Fruit fly (Drosophila melanogaster): Measurements from ENCODE around the gene CG6310.

CG6310 gene

dm6 chr3L:11084557-11085231, 15.0 kb upstream of the CG6310 start (continued):
- peak; percentile 92 for TF ChIP-seq CG13123 (GFP tag; optimal IDR thresholded peaks at IDR 0.05)
- TF ChIP-seq vfl (GFP tag; optimal IDR thresholded peaks at IDR 0.05) = peak; percentile 76
- TF ChIP-seq NK7.1 (GFP tag; optimal IDR thresholded peaks at IDR 0.05) = peak; percentile 95
- TF ChIP-seq cad (GFP tag; optimal IDR thresholded peaks at IDR 0.05) = no peak
- TF ChIP-seq CG1024 (GFP tag; IDR thresholded peaks at IDR 0.05) = peak; percentile 94
- peak; percentile 87 for TF ChIP-seq jigr1 (GFP tag; IDR thresholded peaks at IDR 0.05)
- peak; percentile 88 for TF ChIP-seq Ets97D (GFP tag; optimal IDR thresholded peaks at IDR 0.05)
- peak; percentile 98 for TF ChIP-seq CG4424 (GFP tag; optimal IDR thresholded peaks at IDR 0.05)
- TF ChIP-seq Opbp (GFP tag; IDR thresholded peaks at IDR 0.05; ENCODE audit: partially characterized antibody) = no peak
- TF ChIP-seq Taf1 (GFP tag; IDR thresholded peaks at IDR 0.05) = peak; percentile 75
- TF ChIP-seq prd (optimal IDR thresholded peaks at IDR 0.05) = no peak
- peak; percentile 98 for TF ChIP-seq prd (GFP tag; IDR thresholded peaks at IDR 0.05)
- TF ChIP-seq CG7745 (tag; optimal IDR thresholded peaks at IDR 0.05) = peak; percentile 91
- TF ChIP-seq CG3726 (GFP tag; IDR thresholded peaks at IDR 0.05) = peak; percentile 96
- TF ChIP-seq pho (GFP tag; optimal IDR thresholded peaks at IDR 0.05) = peak; percentile 90
- peak; percentile 97 for TF ChIP-seq CG12219 (GFP tag; optimal IDR thresholded peaks at IDR 0.05)
- no peak for TF ChIP-seq nerfin-2 (GFP tag; IDR thresholded peaks at IDR 0.05; ENCODE audit: partially characterized antibody)
- TF ChIP-seq fru (optimal IDR thresholded peaks at IDR 0.05) = no peak
- no peak for TF ChIP-seq Bgb (GFP tag; IDR thresholded peaks at IDR 0.05; ENCODE audit: partially characterized antibody)
- peak; percentile 95 for TF ChIP-seq ase (GFP tag; IDR thresholded peaks at IDR 0.05)
- peak; percentile 92 for TF ChIP-seq CG3838 (GFP tag; optimal IDR thresholded peaks at IDR 0.05)
- peak; percentile 97 for TF ChIP-seq CG17359 (tag; optimal IDR thresholded peaks at IDR 0.05)
- TF ChIP-seq CG15011 (GFP tag; optimal IDR thresholded peaks at IDR 0.05) = peak; percentile 88
- TF ChIP-seq bbx (GFP tag; IDR thresholded peaks at IDR 0.05; ENCODE audit: partially characterized antibody) = no peak
- peak; percentile 96 for TF ChIP-seq pnt (GFP tag; optimal IDR thresholded peaks at IDR 0.05)
- TF ChIP-seq CG2678 (tag; optimal IDR thresholded peaks at IDR 0.05) = peak; percentile 97
- peak; percentile 95 for TF ChIP-seq H15 (GFP tag; IDR thresholded peaks at IDR 0.05)
- TF ChIP-seq crol (GFP tag; IDR thresholded peaks at IDR 0.05) = peak; percentile 76
- TF ChIP-seq CG10979 (tag; optimal IDR thresholded peaks at IDR 0.05) = peak; percentile 99
- no peak for TF ChIP-seq knrl (GFP tag; IDR thresholded peaks at IDR 0.05; ENCODE audit: partially characterized antibody)
- TF ChIP-seq BtbVII (GFP tag; optimal IDR thresholded peaks at IDR 0.05) = peak; percentile 81
- TF ChIP-seq Rx (GFP tag; IDR thresholded peaks at IDR 0.05) = peak; percentile 95
- TF ChIP-seq sim (GFP tag; IDR thresholded peaks at IDR 0.05) = peak; percentile 96
- TF ChIP-seq B-H2 (GFP tag; optimal IDR thresholded peaks at IDR 0.05) = no peak
- TF ChIP-seq pfk (GFP tag; optimal IDR thresholded peaks at IDR 0.05) = peak; percentile 24
- TF ChIP-seq tx (GFP tag; optimal IDR thresholded peaks at IDR 0.05) = peak; percentile 93
- TF ChIP-seq Nf-YC (tag; optimal IDR thresholded peaks at IDR 0.05) = no peak
- TF ChIP-seq gcm (GFP tag; optimal IDR thresholded peaks at IDR 0.05) = peak; percentile 97
- TF ChIP-seq hbn (GFP tag; IDR thresholded peaks at IDR 0.05; ENCODE audit: partially characterized antibody) = no peak
- TF ChIP-seq Aef1 (GFP tag; IDR thresholded peaks at IDR 0.05) = peak; percentile 94
- peak; percentile 88 for TF ChIP-seq fd102C (GFP tag; optimal IDR thresholded peaks at IDR 0.05)
- peak; percentile 97 for TF ChIP-seq CG4820 (GFP tag; optimal IDR thresholded peaks at IDR 0.05)
- peak; percentile 99 for TF ChIP-seq chm (GFP tag; IDR thresholded peaks at IDR 0.05)
- peak; percentile 97 for TF ChIP-seq sens-2 (GFP tag; IDR thresholded peaks at IDR 0.05)
- TF ChIP-seq CG14860 (GFP tag; IDR thresholded peaks at IDR 0.05; ENCODE audit: partially characterized antibody) = no peak
- peak in 1 of 2 experiments; percentile 72 for TF ChIP-seq eve (GFP tag; optimal IDR thresholded peaks at IDR 0.05)
- TF ChIP-seq CrebB (tag; optimal IDR thresholded peaks at IDR 0.05) = peak; percentile 95
- peak; percentile 35 to 55 for TF ChIP-seq Trl (optimal IDR thresholded peaks at IDR 0.05)
- peak; percentile 97 for TF ChIP-seq Trl (GFP tag; optimal IDR thresholded peaks at IDR 0.05)
- TF ChIP-seq CG33213 (GFP tag; optimal IDR thresholded peaks at IDR 0.05) = peak; percentile 96
- TF ChIP-seq CG13894 (tag; optimal IDR thresholded peaks at IDR 0.05) = no peak
